Worm (Caenorhabditis elegans) whole organism, early embryonic: ENCODE results near the gene M162.5.

Source experiments
- B0310.2 ChIP-seq: sonication (generic microtip); optimal IDR thresholded peaks from 2 replicates; lab custom pipeline; 2016; ENCODE audit warnings: mild to moderate bottlenecking, missing genetic modification characterization, missing compliant biosample characterization
- aly-1 ChIP-seq: sonication (generic microtip); optimal IDR thresholded peaks from 2 replicates; lab custom pipeline; 2016; ENCODE audit warnings: missing genetic modification characterization, missing compliant biosample characterization
- ama-1 ChIP-seq: fragments of 150-350 bp; optimal IDR thresholded peaks from 2 replicates; lab custom pipeline; 2014
- ets-7 ChIP-seq: sonication (generic microtip); optimal IDR thresholded peaks from 2 replicates; lab custom pipeline; 2016; ENCODE audit warnings: missing genotype, missing genetic modification characterization, missing compliant biosample characterization
- hmbx-1 ChIP-seq: sonication (generic microtip); optimal IDR thresholded peaks from 2 replicates; lab custom pipeline; 2016; ENCODE audit warnings: mild to moderate bottlenecking, missing genetic modification characterization, missing compliant biosample characterization
- hnd-1 ChIP-seq: sonication (generic microtip); optimal IDR thresholded peaks from 2 replicates; lab custom pipeline; 2016; ENCODE audit warnings: missing genetic modification characterization, missing compliant biosample characterization
- pes-1 ChIP-seq: fragments of 200-800 bp; sonication (Bioruptor generic); IDR thresholded peaks from 2 replicates; pipeline ENCODE4 v1.3.6; 2022; ENCODE audit warnings: missing genetic modification reagents, missing genetic modification characterization, missing compliant biosample characterization
- scrt-1 ChIP-seq: fragments of 200-800 bp; sonication (Bioruptor generic); IDR thresholded peaks from 2 replicates; pipeline ENCODE4 v1.3.6; 2022; ENCODE audit warnings: missing genetic modification characterization, missing compliant biosample characterization
- sea-1 ChIP-seq: fragments of 200-800 bp; sonication (Bioruptor generic); conservative IDR thresholded peaks from 2 replicates; pipeline ENCODE4 v1.3.6; 2022; ENCODE audit warnings: missing genetic modification characterization, missing compliant biosample characterization
- tbx-11 ChIP-seq: fragments of 200-800 bp; sonication (Bioruptor generic); IDR thresholded peaks from 2 replicates; pipeline ENCODE4 v1.3.6; 2022; ENCODE audit warnings: missing genetic modification characterization, missing compliant biosample characterization
- tbx-37 ChIP-seq: fragments of 200-800 bp; sonication (Bioruptor generic); conservative IDR thresholded peaks from 2 replicates; pipeline ENCODE4 v1.3.6; 2022; ENCODE audit warnings: missing genetic modification reagents, missing genetic modification characterization, missing compliant biosample characterization
- tra-4 ChIP-seq: sonication (generic microtip); optimal IDR thresholded peaks from 2 replicates; lab custom pipeline; 2017; ENCODE audit warnings: missing genetic modification characterization, missing compliant biosample characterization

DNA sequence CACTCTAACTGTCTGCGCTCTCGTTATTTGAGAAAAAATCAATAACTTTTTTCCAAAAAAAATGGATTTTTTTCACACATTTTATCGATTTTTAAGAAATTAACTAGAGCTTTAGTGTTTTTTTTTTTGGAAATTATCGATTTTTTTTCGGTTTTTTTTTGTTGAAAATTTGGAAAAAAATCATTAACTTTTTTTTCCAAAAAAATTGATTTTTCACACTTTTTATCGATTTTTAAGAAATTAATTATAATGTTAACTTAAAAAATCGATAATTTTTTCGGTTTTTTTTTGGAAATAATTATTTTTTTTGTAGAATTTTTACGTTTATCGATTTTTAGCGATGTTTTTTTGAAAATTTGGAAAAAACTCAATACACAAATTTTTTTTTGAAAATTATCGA, 16.6 kb upstream of the M162.5 start:
- TF ChIP-seq ama-1 (lab: Kevin White, UChicago) (no peak), B0310.2 (no peak), hnd-1 (tag; lab: Kevin White, UChicago) (no peak), tra-4 (tag; lab: Kevin White, UChicago) (no peak), tbx-11 (GFP tag; lab: Robert Waterston, UW) (no peak), tbx-37 (GFP tag; lab: Robert Waterston, UW) (no peak), hmbx-1 (tag; lab: Kevin White, UChicago) (no peak), scrt-1 (GFP tag; lab: Robert Waterston, UW) (no peak), ets-7 (tag; lab: Kevin White, UChicago) (no peak), aly-1 (tag; lab: Kevin White, UChicago) (no peak), pes-1 (GFP tag; lab: Robert Waterston, UW) (no peak), sea-1 (no peak)
